Fruit fly (Drosophila melanogaster) whole organism: Measurements from ENCODE around the gene Eip78C.

Source experiments
- CG8478 ChIP-seq: fragments of >200 bp; optimal IDR thresholded peaks from 2 replicates; lab custom pipeline; 2018; ENCODE audit warnings: inconsistent platforms
- Dll ChIP-seq: fragments of >200 bp; optimal IDR thresholded peaks from 2 replicates; lab custom pipeline; 2017
- pan ChIP-seq: fragments of >200 bp; optimal IDR thresholded peaks from 2 replicates; lab custom pipeline; 2017
- psq ChIP-seq: fragments of >200 bp; optimal IDR thresholded peaks from 2 replicates; lab custom pipeline; 2017
- usp ChIP-seq: fragments of >200 bp; optimal IDR thresholded peaks from 2 replicates; lab custom pipeline; 2017; ENCODE audit warnings: missing biosample characterization, missing genetic modification characterization, mixed read lengths

- no peak for TF ChIP-seq Dll (lab: Kevin White, UChicago)
- TF ChIP-seq pan (lab: Kevin White, UChicago) = no peak
- TF ChIP-seq psq (lab: Kevin White, UChicago) = no peak
- TF ChIP-seq CG8478 (lab: Kevin White, UChicago) = no peak
- TF ChIP-seq usp (GFP tag; lab: Kevin White, UChicago) = no peak
Measured at dm6 chr3L:21185622-21186021, 40.8 kb upstream of the Eip78C start.
